Fruit fly (Drosophila melanogaster): ENCODE measurements around the gene CG12992.

DNA sequence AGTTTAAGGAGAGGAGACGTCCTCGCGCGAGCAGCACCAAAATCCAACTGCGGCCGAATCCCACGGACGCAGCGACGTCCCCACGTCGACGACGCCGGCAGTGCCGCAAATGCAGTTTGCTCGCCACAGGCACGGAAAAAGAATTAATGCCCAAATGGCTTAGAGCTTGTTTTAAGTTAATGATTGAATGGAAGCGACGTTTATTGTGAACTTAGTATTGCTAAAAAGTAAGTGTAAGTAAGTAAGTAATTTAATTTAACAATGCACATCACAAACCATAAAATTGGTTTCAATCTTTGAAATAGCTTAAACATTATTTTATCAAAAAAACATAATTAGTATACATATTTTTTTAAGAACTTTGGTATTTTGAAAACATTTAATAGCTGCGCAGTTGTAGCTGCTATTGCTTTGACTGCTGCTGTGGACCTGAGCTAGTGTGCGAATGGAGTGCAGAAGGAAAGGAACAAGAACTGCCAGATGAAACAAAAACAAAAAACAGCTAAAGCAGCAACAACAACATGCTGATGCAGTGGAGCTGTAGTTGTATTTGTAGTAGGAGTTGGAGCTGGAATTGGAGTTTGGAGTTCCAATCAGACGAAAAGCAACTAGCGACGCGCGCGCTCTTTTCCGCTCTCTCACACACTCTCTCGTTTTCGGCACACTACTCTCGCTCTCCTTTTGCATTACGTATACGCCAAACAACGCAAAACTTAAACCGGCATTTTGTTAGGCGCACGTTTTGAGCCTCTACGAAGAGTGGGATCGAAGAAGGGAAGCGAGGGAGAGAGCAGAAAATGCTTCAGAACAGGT lies 27.3 kb upstream of the CG12992 start, which contains the start of gene CG43658:
- no peak for TF ChIP-seq usp (GFP tag; optimal IDR thresholded peaks at IDR 0.05)
- TF ChIP-seq CG8478 (optimal IDR thresholded peaks at IDR 0.05) = no peak
- TF ChIP-seq Dll (optimal IDR thresholded peaks at IDR 0.05) = no peak
- no peak for TF ChIP-seq psq (optimal IDR thresholded peaks at IDR 0.05)

Measured in whole organism.